Fruit fly (Drosophila melanogaster): ENCODE data around the gene Octalpha2R.
A peak's percentile ranks its signal among the peaks of the same experiment; 100 is the strongest.

The Octalpha2R gene

DNA sequence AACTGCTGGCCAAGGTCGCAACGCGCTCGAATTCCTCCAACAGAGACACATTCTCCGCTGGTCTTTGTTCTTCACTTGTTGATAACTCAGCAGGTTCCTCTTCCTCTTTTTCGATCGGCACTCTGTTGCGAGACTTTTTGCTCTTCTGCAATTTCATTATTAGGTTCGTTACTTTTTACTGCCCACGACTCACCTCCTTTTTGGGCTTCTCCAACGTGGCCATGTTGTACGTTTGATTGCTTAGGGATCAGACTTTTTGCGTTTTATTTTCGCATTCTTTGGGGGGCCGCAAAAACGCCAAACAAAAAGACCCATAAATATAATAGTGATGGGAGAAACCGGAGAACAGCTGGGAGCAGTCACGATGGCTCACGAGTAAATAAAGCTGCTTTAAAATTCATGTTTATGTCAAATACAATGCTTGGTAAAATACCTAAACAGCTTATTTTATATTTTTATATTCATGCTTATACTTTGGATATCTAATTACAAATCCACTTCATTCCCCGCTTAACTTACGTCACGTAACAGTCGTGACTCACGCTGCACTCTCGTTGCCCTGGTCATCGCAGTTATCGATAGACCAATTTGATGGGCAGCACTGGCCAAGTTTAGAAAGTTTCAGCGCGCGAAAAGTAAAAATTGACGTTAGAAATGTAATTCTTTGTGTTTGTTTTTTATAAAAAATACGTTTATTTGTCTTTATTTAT, 90.3 kb downstream of the Octalpha2R start, which contains the start of gene Epg5 (continued):
- TF ChIP-seq CG8290 (GFP tag; optimal IDR thresholded peaks at IDR 0.05) (no peak), CG8290 (tag; optimal IDR thresholded peaks at IDR 0.05) (no peak), org-1 (GFP tag; optimal IDR thresholded peaks at IDR 0.05) (no peak), CG1233 (GFP tag; optimal IDR thresholded peaks at IDR 0.05) (no peak), Side (GFP tag; optimal IDR thresholded peaks at IDR 0.05) (peak; percentile 59), CG9727 (GFP tag; optimal IDR thresholded peaks at IDR 0.05) (peak; percentile 71), CG12236 (GFP tag; optimal IDR thresholded peaks at IDR 0.05) (no peak), Trl (optimal IDR thresholded peaks at IDR 0.05) (no peak), Trl (GFP tag; optimal IDR thresholded peaks at IDR 0.05) (peak; percentile 70), run (tag; optimal IDR thresholded peaks at IDR 0.05) (no peak), CG3065 (GFP tag; optimal IDR thresholded peaks at IDR 0.05) (no peak), Dll (GFP tag; IDR thresholded peaks at IDR 0.05; ENCODE audit: partially characterized antibody) (peak; percentile 100), CG4424 (GFP tag; optimal IDR thresholded peaks at IDR 0.05) (peak; percentile 72), CG7745 (tag; optimal IDR thresholded peaks at IDR 0.05) (no peak), Deaf1 (tag; optimal IDR thresholded peaks at IDR 0.05) (no peak), Max (GFP tag; optimal IDR thresholded peaks at IDR 0.05) (peak; percentile 76), Atf3 (GFP tag; optimal IDR thresholded peaks at IDR 0.05) (peak; percentile 63), exex (tag; optimal IDR thresholded peaks at IDR 0.05) (no peak), gcm (GFP tag; optimal IDR thresholded peaks at IDR 0.05) (no peak), CG10543 (GFP tag; optimal IDR thresholded peaks at IDR 0.05) (peak; percentile 61), CG3281 (GFP tag; optimal IDR thresholded peaks at IDR 0.05) (no peak), jing (GFP tag; optimal IDR thresholded peaks at IDR 0.05) (no peak), ken (GFP tag; IDR thresholded peaks at IDR 0.05) (peak; percentile 62; the same call in 1 of the 3 replicates), CG12299 (tag; optimal IDR thresholded peaks at IDR 0.05) (peak; percentile 29), croc (GFP tag; conservative IDR thresholded peaks at IDR 0.05) (peak; percentile 62), CG10366 (GFP tag; IDR thresholded peaks at IDR 0.05) (peak; percentile 64), CG1647 (GFP tag; optimal IDR thresholded peaks at IDR 0.05) (peak; percentile 77), CG2678 (tag; optimal IDR thresholded peaks at IDR 0.05) (no peak), pb (GFP tag; optimal IDR thresholded peaks at IDR 0.05) (peak; percentile 30), CG11695 (GFP tag; IDR thresholded peaks at IDR 0.05) (no peak), cato (GFP tag; optimal IDR thresholded peaks at IDR 0.05; ENCODE audit: borderline replicate concordance) (peak; percentile 52), danr (GFP tag; IDR thresholded peaks at IDR 0.05) (no peak), cas (GFP tag; IDR thresholded peaks at IDR 0.05) (no peak), E2f1 (GFP tag; IDR thresholded peaks at IDR 0.05) (peak; percentile 71), CG6683 (GFP tag; optimal IDR thresholded peaks at IDR 0.05) (no peak), nau (GFP tag; optimal IDR thresholded peaks at IDR 0.05) (no peak), CG17186 (GFP tag; optimal IDR thresholded peaks at IDR 0.05) (peak; percentile 4), CG2116 (GFP tag; optimal IDR thresholded peaks at IDR 0.05) (peak; percentile 47), NFAT (GFP tag; IDR thresholded peaks at IDR 0.05) (peak; percentile 83), CG31441 (GFP tag; IDR thresholded peaks at IDR 0.05) (no peak), Elba2 (GFP tag; optimal IDR thresholded peaks at IDR 0.05) (no peak), trem (tag; optimal IDR thresholded peaks at IDR 0.05) (peak; percentile 73), dimm (GFP tag; IDR thresholded peaks at IDR 0.05) (no peak), grau (tag; optimal IDR thresholded peaks at IDR 0.05) (no peak), br (optimal IDR thresholded peaks at IDR 0.05) (no peak), sc (optimal IDR thresholded peaks at IDR 0.05) (no peak), sc (GFP tag; optimal IDR thresholded peaks at IDR 0.05) (no peak), toy (GFP tag; IDR thresholded peaks at IDR 0.05) (no peak), CG11247 (GFP tag; IDR thresholded peaks at IDR 0.05) (peak; percentile 49; the same call in 1 of the 2 replicates), HLH54F (GFP tag; optimal IDR thresholded peaks at IDR 0.05) (peak; percentile 82), salm (tag; optimal IDR thresholded peaks at IDR 0.05) (no peak), ham (GFP tag; IDR thresholded peaks at IDR 0.05) (peak; percentile 65; the same call in 1 of the 2 replicates)

Measured in whole organism, embryonic.